Worm (Caenorhabditis elegans): ENCODE measurements around the gene Y39A1C.1.

ce11 chrIII:10856830-10857229 is 1.6 kb downstream of the Y39A1C.1 start:
- TF ChIP-seq sptf-1 (tag; optimal IDR thresholded peaks at IDR 0.05) (peak; percentile 51), unc-62 (GFP tag; optimal IDR thresholded peaks at IDR 0.05) (no peak), nhr-12 (tag; optimal IDR thresholded peaks at IDR 0.05) (no peak), ztf-11 (tag; optimal IDR thresholded peaks at IDR 0.05) (no peak), elt-3 (tag; optimal IDR thresholded peaks at IDR 0.05) (no peak), bed-3 (GFP tag; optimal IDR thresholded peaks at IDR 0.05) (peak; percentile 35), nhr-76 (tag; optimal IDR thresholded peaks at IDR 0.05) (no peak)

Measured in whole organism, mixed stage, embryonic.